Worm (Caenorhabditis elegans) whole organism, early embryonic: ENCODE measurements around the gene srw-41.
A peak's percentile ranks its signal among the peaks of the same experiment; 100 is the strongest.

ENCODE experiments used
- B0310.2 ChIP-seq: sonication (generic microtip); optimal IDR thresholded peaks from 2 replicates; lab custom pipeline; 2016; ENCODE audit warnings: mild to moderate bottlenecking, missing genetic modification characterization, missing compliant biosample characterization
- F13C5.2 ChIP-seq: sonication (generic microtip); optimal IDR thresholded peaks from 2 replicates; lab custom pipeline; 2017; ENCODE audit warnings: mild to moderate bottlenecking, missing genetic modification characterization, inconsistent platforms, missing compliant biosample characterization
- aly-1 ChIP-seq: sonication (generic microtip); optimal IDR thresholded peaks from 2 replicates; lab custom pipeline; 2016; ENCODE audit warnings: missing genetic modification characterization, missing compliant biosample characterization
- ama-1 ChIP-seq: fragments of 150-350 bp; optimal IDR thresholded peaks from 2 replicates; lab custom pipeline; 2014
- ceh-13 ChIP-seq: fragments of 200-800 bp; sonication (Bioruptor generic); optimal IDR thresholded peaks from 2 replicates; lab custom pipeline; 2018; ENCODE audit warnings: mild to moderate bottlenecking, missing genetic modification characterization, missing compliant biosample characterization
- ceh-36 ChIP-seq: sonication (generic microtip); optimal IDR thresholded peaks from 2 replicates; lab custom pipeline; 2016; ENCODE audit warnings: missing genetic modification characterization, inconsistent platforms, missing compliant biosample characterization
- ets-7 ChIP-seq: sonication (generic microtip); optimal IDR thresholded peaks from 2 replicates; lab custom pipeline; 2016; ENCODE audit warnings: missing genotype, missing genetic modification characterization, missing compliant biosample characterization
- flt-1 ChIP-seq: fragments of 200-800 bp; sonication (Bioruptor generic); IDR thresholded peaks from 2 replicates; pipeline ENCODE4 v1.3.6; 2022; ENCODE audit warnings: missing genetic modification characterization, missing compliant biosample characterization
- hmbx-1 ChIP-seq: sonication (generic microtip); optimal IDR thresholded peaks from 2 replicates; lab custom pipeline; 2016; ENCODE audit warnings: mild to moderate bottlenecking, missing genetic modification characterization, missing compliant biosample characterization
- hmg-4 ChIP-seq: fragments of 200-800 bp; sonication (Bioruptor generic); optimal IDR thresholded peaks from 2 replicates; lab custom pipeline; 2018; ENCODE audit warnings: mild to moderate bottlenecking, missing genetic modification characterization, missing compliant biosample characterization
- hnd-1 ChIP-seq: sonication (generic microtip); optimal IDR thresholded peaks from 2 replicates; lab custom pipeline; 2016; ENCODE audit warnings: missing genetic modification characterization, missing compliant biosample characterization
- pes-1 ChIP-seq: fragments of 200-800 bp; sonication (Bioruptor generic); IDR thresholded peaks from 2 replicates; pipeline ENCODE4 v1.3.6; 2022; ENCODE audit warnings: missing genetic modification reagents, missing genetic modification characterization, missing compliant biosample characterization
- scrt-1 ChIP-seq: fragments of 200-800 bp; sonication (Bioruptor generic); IDR thresholded peaks from 2 replicates; pipeline ENCODE4 v1.3.6; 2022; ENCODE audit warnings: missing genetic modification characterization, missing compliant biosample characterization
- sea-1 ChIP-seq: fragments of 200-800 bp; sonication (Bioruptor generic); conservative IDR thresholded peaks from 2 replicates; pipeline ENCODE4 v1.3.6; 2022; ENCODE audit warnings: missing genetic modification characterization, missing compliant biosample characterization
- tbx-11 ChIP-seq: fragments of 200-800 bp; sonication (Bioruptor generic); IDR thresholded peaks from 2 replicates; pipeline ENCODE4 v1.3.6; 2022; ENCODE audit warnings: missing genetic modification characterization, missing compliant biosample characterization
- tbx-37 ChIP-seq: fragments of 200-800 bp; sonication (Bioruptor generic); conservative IDR thresholded peaks from 2 replicates; pipeline ENCODE4 v1.3.6; 2022; ENCODE audit warnings: missing genetic modification reagents, missing genetic modification characterization, missing compliant biosample characterization
- tra-4 ChIP-seq: sonication (generic microtip); optimal IDR thresholded peaks from 2 replicates; lab custom pipeline; 2017; ENCODE audit warnings: missing genetic modification characterization, missing compliant biosample characterization

srw-41 gene

DNA sequence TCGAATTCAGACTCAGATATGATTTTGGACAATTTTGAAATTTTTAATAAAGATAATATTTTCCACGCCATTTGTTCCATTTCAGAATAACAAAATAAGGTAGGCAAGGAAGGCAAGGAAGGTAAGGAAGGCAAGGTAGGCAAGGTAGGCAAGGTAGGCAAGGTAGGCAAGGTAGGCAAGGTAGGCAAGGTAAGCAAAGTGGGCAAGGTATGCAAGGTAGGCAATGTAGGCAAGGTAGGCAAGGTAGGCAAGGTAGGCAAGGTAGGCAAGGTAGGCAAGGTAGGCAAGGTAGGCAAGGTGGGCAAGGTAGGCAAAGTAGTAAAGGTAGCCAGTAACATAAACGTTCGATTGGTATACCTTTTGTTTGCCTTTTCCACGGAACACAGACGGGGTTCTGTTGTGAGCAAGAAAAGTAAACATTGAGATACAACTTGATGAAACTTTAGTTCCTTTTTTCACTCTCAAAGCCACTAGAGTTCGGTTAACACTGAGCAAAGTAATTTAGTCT, 2.5 kb downstream of the srw-41 start, which contains the start of gene Y70C5C.1:
Gene Y70C5C.1 (plus strand): TSS at position 458 of the 508 bp plus-strand sequence.
- TF ChIP-seq hmbx-1 (tag; lab: Kevin White, UChicago) (peak; percentile 71), tbx-11 (GFP tag; lab: Robert Waterston, UW) (peak; percentile 68), flt-1 (GFP tag; lab: Robert Waterston, UW) (no peak), aly-1 (tag; lab: Kevin White, UChicago) (no peak), ceh-36 (peak; percentile 51), hnd-1 (tag; lab: Kevin White, UChicago) (peak; percentile 63)

- no peak for TF ChIP-seq F13C5.2 (tag; lab: Kevin White, UChicago)
- no peak for TF ChIP-seq flt-1 (GFP tag; lab: Robert Waterston, UW)
- TF ChIP-seq ceh-36, result no peak
- TF ChIP-seq hnd-1 (tag; lab: Kevin White, UChicago), result no peak
- TF ChIP-seq hmg-4 (GFP tag; lab: Kevin White, UChicago), result no peak
- TF ChIP-seq ama-1 (lab: Kevin White, UChicago), result no peak
- no peak for TF ChIP-seq aly-1 (tag; lab: Kevin White, UChicago)
- no peak for TF ChIP-seq ceh-13 (GFP tag; lab: Kevin White, UChicago)
- no peak for TF ChIP-seq ets-7 (tag; lab: Kevin White, UChicago)
- TF ChIP-seq B0310.2 (tag; lab: Kevin White, UChicago), result no peak
- TF ChIP-seq scrt-1, result no peak
- TF ChIP-seq tbx-37, result no peak
- no peak for TF ChIP-seq tbx-11 (GFP tag; lab: Robert Waterston, UW)
- TF ChIP-seq sea-1 (GFP tag; lab: Robert Waterston, UW), result no peak
- TF ChIP-seq hmbx-1 (tag; lab: Kevin White, UChicago), result no peak
- TF ChIP-seq pes-1, result no peak
- TF ChIP-seq tra-4, result no peak
These were observed 9.3 kb downstream of the srw-41 start, which contains the start of gene clec-9 for ce11 chrV:16706549-16706948. TSS of gene clec-9 (minus strand) at chrV:16706649.

DNA sequence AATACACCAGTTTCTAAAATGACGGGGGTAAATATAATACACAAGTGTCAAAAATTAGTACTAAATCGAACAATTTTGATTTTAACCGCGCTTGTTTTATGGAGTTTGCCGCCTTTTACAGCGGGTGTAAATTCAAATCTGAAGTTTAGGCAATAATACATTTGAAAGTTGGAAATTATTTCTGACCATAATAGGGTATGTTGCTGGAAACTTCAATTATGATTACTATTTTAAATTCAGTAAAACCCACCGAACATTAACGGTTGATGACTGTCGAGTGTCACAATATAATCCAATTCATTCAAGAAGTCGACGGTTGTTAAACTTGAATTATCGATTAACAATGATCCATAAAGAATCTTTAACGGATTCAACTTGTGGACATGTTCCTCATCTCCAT, 16.5 kb downstream of the srw-41 start:
- TF ChIP-seq hmg-4 (GFP tag; lab: Kevin White, UChicago) (no peak), ama-1 (lab: Kevin White, UChicago) (no peak), tra-4 (no peak), aly-1 (tag; lab: Kevin White, UChicago) (no peak), tbx-11 (GFP tag; lab: Robert Waterston, UW) (no peak), tbx-37 (no peak), F13C5.2 (tag; lab: Kevin White, UChicago) (no peak), ets-7 (tag; lab: Kevin White, UChicago) (no peak), sea-1 (GFP tag; lab: Robert Waterston, UW) (no peak), pes-1 (no peak), B0310.2 (tag; lab: Kevin White, UChicago) (no peak), hmbx-1 (tag; lab: Kevin White, UChicago) (no peak)

- no peak for TF ChIP-seq ama-1 (lab: Kevin White, UChicago)
- no peak for TF ChIP-seq ceh-13 (GFP tag; lab: Kevin White, UChicago)
- TF ChIP-seq tbx-11 (GFP tag; lab: Robert Waterston, UW), result no peak
- no peak for TF ChIP-seq pes-1
- TF ChIP-seq ceh-36, result no peak
- no peak for TF ChIP-seq hnd-1 (tag; lab: Kevin White, UChicago)
- no peak for TF ChIP-seq hmbx-1 (tag; lab: Kevin White, UChicago)
- no peak for TF ChIP-seq tbx-37
- TF ChIP-seq flt-1 (GFP tag; lab: Robert Waterston, UW), result no peak
- no peak for TF ChIP-seq hmg-4 (GFP tag; lab: Kevin White, UChicago)
- TF ChIP-seq scrt-1, result no peak
- TF ChIP-seq F13C5.2 (tag; lab: Kevin White, UChicago), result no peak
- no peak for TF ChIP-seq ets-7 (tag; lab: Kevin White, UChicago)
- TF ChIP-seq tra-4, result no peak
- no peak for TF ChIP-seq sea-1 (GFP tag; lab: Robert Waterston, UW)
- TF ChIP-seq B0310.2 (tag; lab: Kevin White, UChicago), result no peak
- no peak for TF ChIP-seq aly-1 (tag; lab: Kevin White, UChicago)
These were observed 19.3 kb downstream of the srw-41 start, which contains the start of gene srh-137 for ce11 chrV:16716574-16716973. TSS of gene srh-137 (minus strand) at chrV:16716674.

ce11 chrV:16723744-16724143, 26.5 kb downstream of the srw-41 start, which contains the start of gene nhr-112:
TSS of gene nhr-112 (minus strand) at chrV:16723844.
- no peak for TF ChIP-seq hmbx-1 (tag; lab: Kevin White, UChicago)
- TF ChIP-seq ceh-13 (GFP tag; lab: Kevin White, UChicago), result no peak
- TF ChIP-seq tbx-11 (GFP tag; lab: Robert Waterston, UW), result no peak
- no peak for TF ChIP-seq scrt-1
- no peak for TF ChIP-seq flt-1 (GFP tag; lab: Robert Waterston, UW)
- no peak for TF ChIP-seq tra-4
- TF ChIP-seq hnd-1 (tag; lab: Kevin White, UChicago), result no peak
- TF ChIP-seq aly-1 (tag; lab: Kevin White, UChicago), result no peak

ce11 chrV:16724574-16724973, 27.3 kb downstream of the srw-41 start:
- no peak for TF ChIP-seq tbx-37
- TF ChIP-seq flt-1 (GFP tag; lab: Robert Waterston, UW), result no peak
- no peak for TF ChIP-seq sea-1 (GFP tag; lab: Robert Waterston, UW)
- no peak for TF ChIP-seq ceh-36
- no peak for TF ChIP-seq scrt-1
- no peak for TF ChIP-seq tra-4
- no peak for TF ChIP-seq ama-1 (lab: Kevin White, UChicago)
- TF ChIP-seq hmbx-1 (tag; lab: Kevin White, UChicago), result no peak
- no peak for TF ChIP-seq hmg-4 (GFP tag; lab: Kevin White, UChicago)
- no peak for TF ChIP-seq B0310.2 (tag; lab: Kevin White, UChicago)
- TF ChIP-seq ceh-13 (GFP tag; lab: Kevin White, UChicago), result no peak
- TF ChIP-seq pes-1, result no peak
- no peak for TF ChIP-seq ets-7 (tag; lab: Kevin White, UChicago)
- TF ChIP-seq F13C5.2 (tag; lab: Kevin White, UChicago), result no peak
- TF ChIP-seq aly-1 (tag; lab: Kevin White, UChicago), result no peak
- TF ChIP-seq tbx-11 (GFP tag; lab: Robert Waterston, UW), result no peak
- no peak for TF ChIP-seq hnd-1 (tag; lab: Kevin White, UChicago)

DNA sequence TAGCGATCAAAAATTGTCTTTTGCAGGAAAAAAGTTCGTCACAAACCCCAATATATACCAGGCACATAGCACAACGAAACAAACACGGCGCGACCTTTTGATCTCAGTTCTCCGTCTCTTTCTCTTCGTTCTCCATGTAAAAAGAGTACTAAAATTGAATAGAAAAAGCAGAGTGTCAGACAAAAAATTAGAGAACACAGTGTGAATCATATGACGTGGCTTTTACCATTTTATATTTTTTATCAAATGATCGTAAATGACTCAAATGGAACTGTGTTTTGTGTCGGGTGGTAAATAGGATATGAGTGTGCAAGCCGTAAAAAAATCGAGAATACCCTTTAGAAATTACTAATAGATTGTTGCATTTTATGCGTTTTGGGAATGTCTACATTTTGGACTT, 28.7 kb downstream of the srw-41 start:
- TF ChIP-seq flt-1 (GFP tag; lab: Robert Waterston, UW) (no peak), hmbx-1 (tag; lab: Kevin White, UChicago) (no peak), hmg-4 (GFP tag; lab: Kevin White, UChicago) (no peak), hnd-1 (tag; lab: Kevin White, UChicago) (no peak), tra-4 (no peak), tbx-11 (GFP tag; lab: Robert Waterston, UW) (no peak), ceh-36 (no peak)
